Worm (Caenorhabditis elegans) whole organism, late embryonic: ENCODE results near the gene spsb-1.

Experiments used
- C08G9.2 ChIP-seq: sonication (generic microtip); optimal IDR thresholded peaks from 2 replicates; lab custom pipeline; 2016; ENCODE audit warnings: mild to moderate bottlenecking, missing genetic modification characterization, moderate library complexity, missing compliant biosample characterization
- C38D4.7 ChIP-seq: fragments of 200-800 bp; sonication (Bioruptor generic); optimal IDR thresholded peaks from 2 replicates; lab custom pipeline; 2018; ENCODE audit warnings: mild to moderate bottlenecking, missing genetic modification characterization, moderate library complexity, missing compliant biosample characterization
- F13H6.1 ChIP-seq: sonication (generic microtip); optimal IDR thresholded peaks from 2 replicates; lab custom pipeline; 2016; ENCODE audit warnings: missing genetic modification characterization, missing compliant biosample characterization
- K02D7.2 ChIP-seq: sonication (generic microtip); optimal IDR thresholded peaks from 2 replicates; lab custom pipeline; 2017; ENCODE audit warnings: mild to moderate bottlenecking, missing genetic modification characterization, missing compliant biosample characterization
- K09A11.1 ChIP-seq: sonication (generic microtip); optimal IDR thresholded peaks from 2 replicates; lab custom pipeline; 2017; ENCODE audit warnings: antibody characterized with exemption, mild to moderate bottlenecking, missing genetic modification characterization, missing compliant biosample characterization; ENCODE audit not compliant: insufficient read depth
- T23F11.4 ChIP-seq: fragments of 200-800 bp; sonication (Bioruptor generic); optimal IDR thresholded peaks from 2 replicates; lab custom pipeline; 2018; ENCODE audit warnings: mild to moderate bottlenecking, missing genetic modification characterization, missing compliant biosample characterization
- Y22D7AL.16 ChIP-seq: sonication (generic microtip); optimal IDR thresholded peaks from 2 replicates; lab custom pipeline; 2016; ENCODE audit warnings: missing genetic modification characterization, missing compliant biosample characterization
- ahr-1 ChIP-seq: sonication (generic microtip); optimal IDR thresholded peaks from 2 replicates; lab custom pipeline; 2016; ENCODE audit warnings: missing genetic modification characterization, missing compliant biosample characterization
- ama-1 ChIP-seq: fragments of 150-350 bp; optimal IDR thresholded peaks from 2 replicates; lab custom pipeline; 2014
- ceh-18 ChIP-seq: sonication (generic microtip); optimal IDR thresholded peaks from 2 replicates; lab custom pipeline; 2016; ENCODE audit warnings: missing genetic modification characterization, missing compliant biosample characterization
- ceh-19 ChIP-seq: fragments of 200-800 bp; sonication (Bioruptor generic); optimal IDR thresholded peaks from 2 replicates; lab custom pipeline; 2018; ENCODE audit warnings: mild to moderate bottlenecking, missing genetic modification characterization, missing compliant biosample characterization
- ceh-2 ChIP-seq: sonication (generic microtip); optimal IDR thresholded peaks from 2 replicates; lab custom pipeline; 2016; ENCODE audit warnings: missing genotype, missing genetic modification characterization, missing compliant biosample characterization
- ceh-34 ChIP-seq: sonication (generic microtip); optimal IDR thresholded peaks from 2 replicates; lab custom pipeline; 2016; ENCODE audit warnings: mild to moderate bottlenecking, missing genetic modification characterization, missing compliant biosample characterization
- ceh-45 ChIP-seq: fragments of 200-800 bp; sonication (Bioruptor generic); IDR thresholded peaks from 2 replicates; pipeline ENCODE4 v1.3.6; 2022; ENCODE audit warnings: missing genetic modification reagents, missing genetic modification characterization, missing compliant biosample characterization
- ceh-48 ChIP-seq: sonication (generic microtip); optimal IDR thresholded peaks from 2 replicates; lab custom pipeline; 2016; ENCODE audit warnings: missing genetic modification characterization, inconsistent platforms, missing compliant biosample characterization
- ceh-6 ChIP-seq: fragments of 200-800 bp; sonication (Bioruptor generic); optimal IDR thresholded peaks from 2 replicates; lab custom pipeline; 2018; ENCODE audit warnings: mild to moderate bottlenecking, missing genetic modification characterization, missing compliant biosample characterization
- che-1 ChIP-seq: sonication (generic microtip); optimal IDR thresholded peaks from 2 replicates; lab custom pipeline; 2016; ENCODE audit warnings: mild to moderate bottlenecking, missing genetic modification characterization, missing compliant biosample characterization
- dmd-4 ChIP-seq: sonication (generic microtip); optimal IDR thresholded peaks from 2 replicates; lab custom pipeline; 2016; ENCODE audit warnings: borderline replicate concordance, missing genetic modification characterization, missing compliant biosample characterization
- dve-1 ChIP-seq: sonication (generic microtip); optimal IDR thresholded peaks from 2 replicates; lab custom pipeline; 2017; ENCODE audit warnings: antibody characterized with exemption, mild to moderate bottlenecking, missing genetic modification characterization, missing compliant biosample characterization
- elt-4 ChIP-seq: sonication (generic microtip); optimal IDR thresholded peaks from 2 replicates; lab custom pipeline; 2016; ENCODE audit warnings: missing genetic modification characterization, missing compliant biosample characterization
- ets-4 ChIP-seq: sonication (generic microtip); optimal IDR thresholded peaks from 2 replicates; lab custom pipeline; 2016; ENCODE audit warnings: missing genetic modification characterization, missing compliant biosample characterization
- eyg-1 ChIP-seq: sonication (generic microtip); optimal IDR thresholded peaks from 2 replicates; lab custom pipeline; 2016; ENCODE audit warnings: missing genotype, missing genetic modification characterization, missing compliant biosample characterization
- fax-1 ChIP-seq: sonication (generic microtip); optimal IDR thresholded peaks from 2 replicates; lab custom pipeline; 2016; ENCODE audit warnings: missing genotype, missing genetic modification characterization, missing compliant biosample characterization
- fkh-6 ChIP-seq: sonication (generic microtip); optimal IDR thresholded peaks from 2 replicates; lab custom pipeline; 2016; ENCODE audit warnings: missing genetic modification characterization, missing compliant biosample characterization
- gmeb-2 ChIP-seq: sonication (generic microtip); optimal IDR thresholded peaks from 2 replicates; lab custom pipeline; 2016; ENCODE audit warnings: missing genetic modification characterization, inconsistent platforms, missing compliant biosample characterization
- hlh-8 ChIP-seq: sonication (generic microtip); optimal IDR thresholded peaks from 2 replicates; lab custom pipeline; 2016; ENCODE audit warnings: missing genotype, missing genetic modification characterization, missing compliant biosample characterization
- madf-2 ChIP-seq: sonication (generic microtip); optimal IDR thresholded peaks from 2 replicates; lab custom pipeline; 2017; ENCODE audit warnings: missing genetic modification characterization, missing compliant biosample characterization
- mec-3 ChIP-seq: sonication (generic microtip); optimal IDR thresholded peaks from 2 replicates; lab custom pipeline; 2016; ENCODE audit warnings: borderline replicate concordance, missing genetic modification characterization, missing compliant biosample characterization
- nfya-1 ChIP-seq: sonication (generic microtip); optimal IDR thresholded peaks from 2 replicates; lab custom pipeline; 2017; ENCODE audit warnings: missing genetic modification characterization, mild to moderate bottlenecking, missing compliant biosample characterization, antibody characterized with exemption, moderate library complexity
- nhr-11 ChIP-seq: fragments of 150-350 bp; optimal IDR thresholded peaks from 2 replicates; lab custom pipeline; 2014; ENCODE audit warnings: missing biosample characterization, missing genetic modification characterization
- nhr-232 ChIP-seq: sonication (generic microtip); optimal IDR thresholded peaks from 2 replicates; lab custom pipeline; 2016; ENCODE audit warnings: missing genetic modification characterization, missing compliant biosample characterization
- odd-2 ChIP-seq: sonication (generic microtip); optimal IDR thresholded peaks from 2 replicates; lab custom pipeline; 2017; ENCODE audit warnings: antibody characterized with exemption, mild to moderate bottlenecking, missing genetic modification characterization, missing compliant biosample characterization
- pag-3 ChIP-seq: sonication (generic microtip); optimal IDR thresholded peaks from 2 replicates; lab custom pipeline; 2016; ENCODE audit warnings: missing compliant biosample characterization, missing genetic modification characterization, borderline replicate concordance
- pat-9 ChIP-seq: fragments of 200-800 bp; sonication (Bioruptor generic); optimal IDR thresholded peaks from 2 replicates; lab custom pipeline; 2018; ENCODE audit warnings: mild to moderate bottlenecking, missing genetic modification characterization, moderate library complexity, missing compliant biosample characterization
- pax-1 ChIP-seq: fragments of 150-350 bp; optimal IDR thresholded peaks from 2 replicates; lab custom pipeline; 2014; ENCODE audit warnings: missing biosample characterization, missing genetic modification characterization
- pha-2 ChIP-seq: sonication (generic microtip); optimal IDR thresholded peaks from 2 replicates; lab custom pipeline; 2017; ENCODE audit warnings: mild to moderate bottlenecking, missing genetic modification characterization, missing compliant biosample characterization
- rnt-1 ChIP-seq: sonication (generic microtip); optimal IDR thresholded peaks from 2 replicates; lab custom pipeline; 2016; ENCODE audit warnings: missing genetic modification characterization, missing compliant biosample characterization
- sdc-2 ChIP-seq: sonication (generic microtip); optimal IDR thresholded peaks from 2 replicates; lab custom pipeline; 2016; ENCODE audit warnings: missing genotype, missing genetic modification characterization, missing compliant biosample characterization
- sox-2 ChIP-seq: fragments of 200-800 bp; sonication (Bioruptor generic); IDR thresholded peaks from 2 replicates; pipeline ENCODE4 v1.3.6; 2022; ENCODE audit warnings: missing genetic modification reagents, missing genetic modification characterization, missing compliant biosample characterization
- sox-4 ChIP-seq: sonication (generic microtip); optimal IDR thresholded peaks from 2 replicates; lab custom pipeline; 2017; ENCODE audit warnings: mild to moderate bottlenecking, missing genetic modification characterization, inconsistent platforms, missing compliant biosample characterization
- syd-9 ChIP-seq: sonication (generic microtip); optimal IDR thresholded peaks from 2 replicates; lab custom pipeline; 2016; ENCODE audit warnings: mild to moderate bottlenecking, missing genetic modification characterization, moderate library complexity, missing compliant biosample characterization
- tbx-2 ChIP-seq: sonication (generic microtip); optimal IDR thresholded peaks from 2 replicates; lab custom pipeline; 2016; ENCODE audit warnings: missing genetic modification characterization, missing compliant biosample characterization
- ttx-3 ChIP-seq: sonication (generic microtip); optimal IDR thresholded peaks from 2 replicates; lab custom pipeline; 2016; ENCODE audit warnings: missing genetic modification reagents, missing genetic modification characterization, missing compliant biosample characterization
- unc-3 ChIP-seq, 2 experiments: fragments of 200-800 bp in 1 of 2; sonication (Bioruptor generic) in 1 of 2; sonication (generic microtip) in 1 of 2; conservative IDR thresholded peaks in 1 of 2; optimal IDR thresholded peaks in 1 of 2; 2 replicates each; pipeline versions ENCODE4 v1.3.6 to Lab custom; 2016 to 2022; ENCODE audit warnings: missing compliant biosample characterization in 2 of 2, missing genetic modification characterization in 2 of 2, missing genetic modification reagents in 1 of 2
- unc-42 ChIP-seq: sonication (generic microtip); optimal IDR thresholded peaks from 2 replicates; lab custom pipeline; 2016; ENCODE audit warnings: missing genotype, missing genetic modification characterization, missing compliant biosample characterization
- unc-55 ChIP-seq: sonication (generic microtip); optimal IDR thresholded peaks from 2 replicates; lab custom pipeline; 2017; ENCODE audit warnings: missing biosample characterization, missing genetic modification reagents, missing genetic modification characterization
- unc-86 ChIP-seq: sonication (generic microtip); optimal IDR thresholded peaks from 2 replicates; lab custom pipeline; 2016; ENCODE audit warnings: missing genetic modification characterization, missing compliant biosample characterization
- zip-5 ChIP-seq: sonication (generic microtip); optimal IDR thresholded peaks from 2 replicates; lab custom pipeline; 2016; ENCODE audit warnings: missing genetic modification characterization, missing compliant biosample characterization

The spsb-1 gene

DNA sequence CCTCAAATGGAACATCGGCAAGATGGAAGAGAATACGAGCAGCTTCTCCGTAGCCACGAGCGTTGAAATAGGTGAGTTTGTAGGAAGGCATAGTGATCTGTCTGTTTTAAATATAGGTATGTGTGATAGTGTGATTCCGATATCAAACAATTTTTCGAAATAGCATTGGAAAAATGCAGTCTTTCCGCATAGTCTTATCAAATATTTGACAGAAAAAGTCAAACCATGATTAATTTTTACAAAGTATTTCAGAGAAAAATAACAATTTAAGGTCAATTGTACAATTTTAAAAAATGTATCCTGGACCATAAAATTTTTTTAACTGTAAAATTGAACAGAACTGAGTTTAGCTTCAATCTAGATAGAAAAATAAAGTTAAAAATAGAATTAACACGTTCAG, 32.1 kb upstream of the spsb-1 start, which contains the start of gene gst-26:
TSS of gene gst-26 (minus strand) at position 101 of the 400 bp plus-strand sequence.
- TF ChIP-seq eyg-1 (tag; lab: Kevin White, UChicago) (no peak), pat-9 (tag; lab: Kevin White, UChicago) (no peak), ceh-18 (no peak), sdc-2 (tag; lab: Kevin White, UChicago) (no peak), Y22D7AL.16 (tag; lab: Kevin White, UChicago) (no peak), madf-2 (tag; lab: Kevin White, UChicago) (no peak), ceh-6 (GFP tag; lab: Kevin White, UChicago) (no peak), ttx-3 (no peak), pax-1 (tag; lab: Kevin White, UChicago) (no peak), C08G9.2 (no peak), elt-4 (tag; lab: Kevin White, UChicago) (no peak), unc-86 (tag; lab: Kevin White, UChicago) (no peak), tbx-2 (tag; lab: Kevin White, UChicago) (no peak), sox-2 (no peak)
- TF ChIP-seq, all 69 proteins: peak for 0

DNA sequence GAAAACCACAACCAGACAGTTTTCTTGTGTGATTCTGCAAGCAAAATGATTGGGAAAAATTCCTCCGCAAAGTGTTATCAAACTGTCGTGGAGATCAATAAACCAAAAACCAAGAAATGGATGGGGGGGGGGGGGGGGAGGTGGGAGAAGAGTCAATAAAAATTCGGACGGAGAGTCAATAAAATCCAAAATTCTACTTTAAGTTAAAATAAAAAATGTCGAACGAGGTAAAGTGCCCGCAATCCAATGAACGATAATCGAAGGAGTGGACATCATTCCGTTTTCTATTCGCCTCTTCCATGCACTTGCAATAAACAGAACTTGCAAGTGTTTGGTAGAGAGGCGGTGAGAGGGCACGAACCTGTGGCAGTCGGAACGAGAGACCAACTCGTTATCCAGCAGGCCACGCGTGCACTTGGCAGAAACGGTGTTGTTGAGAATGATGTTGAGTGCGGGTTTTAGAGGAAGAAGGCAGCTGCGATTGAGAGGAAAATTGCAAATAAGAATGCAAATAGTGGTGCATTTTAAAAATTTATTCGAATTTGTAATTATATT, 30.8 kb upstream of the spsb-1 start, which contains the start of gene gst-27:
TSS of gene gst-27 (minus strand) at position 51 of the 555 bp plus-strand sequence.
- peak; percentile 82 for TF ChIP-seq rnt-1 (tag; lab: Kevin White, UChicago)
- peak; percentile 71 for TF ChIP-seq ceh-48
- peak; percentile 81 for TF ChIP-seq ceh-34
- TF ChIP-seq K09A11.1 (tag; lab: Kevin White, UChicago) = peak; percentile 61
- TF ChIP-seq ceh-45 (GFP tag; lab: Robert Waterston, UW) = peak; percentile 68
- peak; percentile 83 for TF ChIP-seq ceh-18
- TF ChIP-seq Y22D7AL.16 (tag; lab: Kevin White, UChicago) = peak; percentile 74
- TF ChIP-seq fax-1 (tag; lab: Kevin White, UChicago) = peak; percentile 77
- TF ChIP-seq pha-2 (tag; lab: Kevin White, UChicago) = peak; percentile 54
- TF ChIP-seq unc-55 (GFP tag; lab: Kevin White, UChicago) = peak; percentile 18
- TF ChIP-seq unc-3 (GFP tag; conservative IDR thresholded peaks at IDR 0.05; lab: Robert Waterston, UW) = peak; percentile 52; the same call in 1 of the 2 replicates
- TF ChIP-seq unc-3 (tag; optimal IDR thresholded peaks at IDR 0.05; lab: Kevin White, UChicago) = peak; percentile 24
- peak; percentile 69 for TF ChIP-seq K02D7.2 (tag; lab: Kevin White, UChicago)
- peak; percentile 74 for TF ChIP-seq sox-2
- peak; percentile 53 for TF ChIP-seq zip-5 (tag; lab: Kevin White, UChicago)
- peak; percentile 2 for TF ChIP-seq eyg-1 (tag; lab: Kevin White, UChicago)
- TF ChIP-seq unc-42 = peak; percentile 59
- TF ChIP-seq pag-3 (tag; lab: Kevin White, UChicago) = peak; percentile 34
- peak; percentile 50 for TF ChIP-seq odd-2 (tag; lab: Kevin White, UChicago)
- TF ChIP-seq nhr-11 (tag; lab: Kevin White, UChicago) = no peak
- TF ChIP-seq sdc-2 (tag; lab: Kevin White, UChicago) = peak; percentile 74
- TF ChIP-seq C38D4.7 (GFP tag; lab: Kevin White, UChicago) = peak; percentile 76
- peak; percentile 48 for TF ChIP-seq ceh-2 (tag; lab: Kevin White, UChicago)
- no peak for TF ChIP-seq ama-1
- TF ChIP-seq che-1 (tag; lab: Kevin White, UChicago) = peak; percentile 82
- TF ChIP-seq syd-9 = peak; percentile 75
- peak; percentile 76 for TF ChIP-seq gmeb-2 (tag; lab: Kevin White, UChicago)
- peak; percentile 58 for TF ChIP-seq ets-4 (tag; lab: Kevin White, UChicago)
- TF ChIP-seq hlh-8 (tag; lab: Kevin White, UChicago) = peak; percentile 68
- TF ChIP-seq C08G9.2 = peak; percentile 75
- TF ChIP-seq nhr-232 (tag; lab: Kevin White, UChicago) = peak; percentile 74
- peak; percentile 66 for TF ChIP-seq T23F11.4 (GFP tag; lab: Kevin White, UChicago)
- peak; percentile 86 for TF ChIP-seq dve-1 (tag; lab: Kevin White, UChicago)
- TF ChIP-seq F13H6.1 (tag; lab: Kevin White, UChicago) = peak; percentile 74
- TF ChIP-seq ahr-1 = peak; percentile 63
- peak; percentile 86 for TF ChIP-seq ceh-19
- TF ChIP-seq dmd-4 (tag; lab: Kevin White, UChicago) = peak; percentile 53
- no peak for TF ChIP-seq mec-3
- TF ChIP-seq sox-4 = peak; percentile 87
- TF ChIP-seq elt-4 (tag; lab: Kevin White, UChicago) = no peak
- no peak for TF ChIP-seq pax-1 (tag; lab: Kevin White, UChicago)
- peak; percentile 79 for TF ChIP-seq fkh-6
- peak; percentile 87 for TF ChIP-seq nfya-1 (tag; lab: Kevin White, UChicago)
